Worm (Caenorhabditis elegans) whole organism, mixed stage, embryonic: ENCODE data around the gene oac-37.
A peak's percentile ranks its signal among the peaks of the same experiment; 100 is the strongest.

Source experiments
- M03D4.4 ChIP-seq: sonication (generic microtip); optimal IDR thresholded peaks from 2 replicates; lab custom pipeline; 2017; ENCODE audit warnings: mild to moderate bottlenecking, missing genetic modification characterization, missing compliant biosample characterization
- bed-3 ChIP-seq: fragments of 200-800 bp; sonication (Bioruptor generic); optimal IDR thresholded peaks from 3 replicates; lab custom pipeline; 2018; ENCODE audit warnings: mild to moderate bottlenecking, missing genetic modification characterization, moderate library complexity, missing compliant biosample characterization
- blmp-1 ChIP-seq: fragments of 150-350 bp; optimal IDR thresholded peaks from 2 replicates; lab custom pipeline; 2014; ENCODE audit warnings: missing biosample characterization, missing genetic modification characterization
- ceh-39 ChIP-seq: fragments of 150-350 bp; optimal IDR thresholded peaks from 2 replicates; lab custom pipeline; 2014; ENCODE audit warnings: missing biosample characterization, missing genetic modification characterization
- ceh-43 ChIP-seq: fragments of 200-800 bp; sonication (Bioruptor generic); optimal IDR thresholded peaks from 2 replicates; lab custom pipeline; 2018; ENCODE audit warnings: mild to moderate bottlenecking, missing genetic modification characterization, moderate library complexity, missing compliant biosample characterization
- ceh-83 ChIP-seq: fragments of 200-800 bp; sonication (Bioruptor generic); optimal IDR thresholded peaks from 2 replicates; lab custom pipeline; 2018; ENCODE audit warnings: mild to moderate bottlenecking, missing genetic modification characterization, missing compliant biosample characterization
- ces-1 ChIP-seq: fragments of 150-350 bp; optimal IDR thresholded peaks from 2 replicates; lab custom pipeline; 2014; ENCODE audit warnings: missing biosample characterization, missing genetic modification reagents, missing genetic modification characterization
- drap-1 ChIP-seq: fragments of 200-800 bp; sonication (Bioruptor generic); optimal IDR thresholded peaks from 3 replicates; lab custom pipeline; 2018; ENCODE audit warnings: mild to moderate bottlenecking, missing genetic modification characterization, missing compliant biosample characterization
- elt-1 ChIP-seq: sonication (generic microtip); optimal IDR thresholded peaks from 2 replicates; lab custom pipeline; 2017; ENCODE audit warnings: missing genetic modification characterization, mild to moderate bottlenecking, missing compliant biosample characterization, antibody characterized with exemption, moderate library complexity, borderline replicate concordance; ENCODE audit not compliant: insufficient read depth
- flh-1 ChIP-seq: fragments of 200-800 bp; sonication (Bioruptor generic); optimal IDR thresholded peaks from 2 replicates; lab custom pipeline; 2018; ENCODE audit warnings: mild to moderate bottlenecking, missing genetic modification characterization, moderate library complexity, missing compliant biosample characterization
- ham-2 ChIP-seq: fragments of 200-800 bp; sonication (Bioruptor generic); optimal IDR thresholded peaks from 2 replicates; lab custom pipeline; 2018; ENCODE audit warnings: mild to moderate bottlenecking, missing genetic modification characterization, missing compliant biosample characterization
- lin-13 ChIP-seq: fragments of 150-350 bp; optimal IDR thresholded peaks from 2 replicates; lab custom pipeline; 2014; ENCODE audit warnings: missing biosample characterization, missing genetic modification characterization
- lin-32 ChIP-seq: fragments of 200-800 bp; sonication (Bioruptor generic); optimal IDR thresholded peaks from 2 replicates; lab custom pipeline; 2018; ENCODE audit warnings: mild to moderate bottlenecking, missing genetic modification characterization, missing compliant biosample characterization
- lsy-2 ChIP-seq: fragments of 150-350 bp; optimal IDR thresholded peaks from 2 replicates; lab custom pipeline; 2014; ENCODE audit warnings: missing biosample characterization, missing genetic modification characterization
- mab-5 ChIP-seq: fragments of 150-350 bp; optimal IDR thresholded peaks from 2 replicates; lab custom pipeline; 2014; ENCODE audit warnings: missing biosample characterization, missing genetic modification characterization
- mep-1 ChIP-seq: fragments of 150-350 bp; optimal IDR thresholded peaks from 2 replicates; lab custom pipeline; 2017; ENCODE audit warnings: missing biosample characterization, missing genetic modification reagents, missing genetic modification characterization, inconsistent platforms
- mls-2 ChIP-seq: sonication (generic microtip); optimal IDR thresholded peaks from 2 replicates; lab custom pipeline; 2016; ENCODE audit warnings: mild to moderate bottlenecking, missing genetic modification characterization, moderate library complexity, missing compliant biosample characterization
- nhr-12 ChIP-seq: fragments of 150-350 bp; optimal IDR thresholded peaks from 2 replicates; lab custom pipeline; 2014; ENCODE audit warnings: missing biosample characterization, missing genetic modification characterization
- nhr-2 ChIP-seq: fragments of 150-350 bp; optimal IDR thresholded peaks from 2 replicates; lab custom pipeline; 2014; ENCODE audit warnings: missing biosample characterization, missing genetic modification characterization
- nhr-237 ChIP-seq: fragments of 150-350 bp; optimal IDR thresholded peaks from 2 replicates; lab custom pipeline; 2014; ENCODE audit warnings: missing biosample characterization, missing genetic modification characterization
- nhr-76 ChIP-seq: sonication (generic microtip); optimal IDR thresholded peaks from 2 replicates; lab custom pipeline; 2017; ENCODE audit warnings: missing biosample characterization, missing genetic modification characterization
- pha-4 ChIP-seq: fragments of 150-350 bp; optimal IDR thresholded peaks from 2 replicates; lab custom pipeline; 2018; ENCODE audit warnings: missing biosample characterization, missing genetic modification reagents, missing genetic modification characterization
- sem-2 ChIP-seq: fragments of 200-800 bp; sonication (Bioruptor generic); optimal IDR thresholded peaks from 2 replicates; lab custom pipeline; 2018; ENCODE audit warnings: mild to moderate bottlenecking, missing genetic modification characterization, missing compliant biosample characterization
- snpc-4 ChIP-seq: fragments of 150-350 bp; optimal IDR thresholded peaks from 2 replicates; lab custom pipeline; 2014; ENCODE audit warnings: missing biosample characterization, missing genetic modification characterization
- sptf-1 ChIP-seq: sonication (generic microtip); optimal IDR thresholded peaks from 2 replicates; lab custom pipeline; 2017; ENCODE audit warnings: mild to moderate bottlenecking, missing genetic modification characterization, moderate library complexity, missing compliant biosample characterization
- tbx-8 ChIP-seq: fragments of 200-800 bp; sonication (Bioruptor generic); optimal IDR thresholded peaks from 2 replicates; lab custom pipeline; 2018; ENCODE audit warnings: mild to moderate bottlenecking, missing genetic modification characterization, moderate library complexity, missing compliant biosample characterization
- unc-39 ChIP-seq: fragments of 150-350 bp; optimal IDR thresholded peaks from 2 replicates; lab custom pipeline; 2014; ENCODE audit warnings: missing biosample characterization, missing genetic modification characterization
- unc-62 ChIP-seq: fragments of 150-350 bp; optimal IDR thresholded peaks from 2 replicates; lab custom pipeline; 2014; ENCODE audit warnings: missing biosample characterization, missing genetic modification reagents, missing genetic modification characterization
- zip-8 ChIP-seq: fragments of 150-350 bp; optimal IDR thresholded peaks from 2 replicates; lab custom pipeline; 2014; ENCODE audit warnings: missing biosample characterization, missing genetic modification characterization
- ztf-11 ChIP-seq: fragments of 150-350 bp; optimal IDR thresholded peaks from 2 replicates; lab custom pipeline; 2014; ENCODE audit warnings: missing biosample characterization, missing genetic modification characterization

Gene oac-37

ce11 chrIV:14164109-14164508 is 18.4 kb downstream of the oac-37 start:
- TF ChIP-seq mab-5 (tag; lab: Kevin White, UChicago) = no peak

ce11 chrIV:14165476-14165875 is 19.8 kb downstream of the oac-37 start, which contains the start of gene R05A10.6:
TSS of gene R05A10.6 (plus strand) at chrIV:14165776.
- TF ChIP-seq unc-39 (tag; lab: Kevin White, UChicago) = no peak
- TF ChIP-seq elt-1 (tag; lab: Kevin White, UChicago) = peak; percentile 51
- TF ChIP-seq, all 35 proteins: peak for 1

- TF ChIP-seq elt-1 (tag; lab: Kevin White, UChicago) = no peak
- TF ChIP-seq ceh-83 (GFP tag; lab: Kevin White, UChicago) = no peak
- TF ChIP-seq ceh-43 = no peak
- no peak for TF ChIP-seq unc-39 (tag; lab: Kevin White, UChicago)
- TF ChIP-seq nhr-12 = no peak
- TF ChIP-seq ceh-39 (tag; lab: Kevin White, UChicago) = no peak
- TF ChIP-seq lsy-2 = no peak
- TF ChIP-seq bed-3 (GFP tag; lab: Kevin White, UChicago) = no peak
- TF ChIP-seq nhr-2 (tag; lab: Kevin White, UChicago) = no peak
- no peak for TF ChIP-seq mab-5 (tag; lab: Kevin White, UChicago)
- TF ChIP-seq ztf-11 = no peak
- no peak for TF ChIP-seq sem-2 (GFP tag; lab: Kevin White, UChicago)
- TF ChIP-seq snpc-4 = no peak
- no peak for TF ChIP-seq sptf-1
- TF ChIP-seq tbx-8 (GFP tag; lab: Kevin White, UChicago) = no peak
- TF ChIP-seq drap-1 (GFP tag; lab: Kevin White, UChicago) = no peak
- no peak for TF ChIP-seq ces-1 (GFP tag; lab: Kevin White, UChicago)
- no peak for TF ChIP-seq lin-32 (GFP tag; lab: Kevin White, UChicago)
- TF ChIP-seq flh-1 (GFP tag; lab: Kevin White, UChicago) = no peak
Measured at ce11 chrIV:14172181-14172580, 26.5 kb downstream of the oac-37 start, which contains the start of gene R05A10.4. TSS of gene R05A10.4 (plus strand) at chrIV:14172481.

ce11 chrIV:14176373-14176772 is 30.7 kb downstream of the oac-37 start, which contains the start of gene R05A10.3:
TSS of gene R05A10.3 (minus strand) at chrIV:14176473.
- no peak for TF ChIP-seq unc-39 (tag; lab: Kevin White, UChicago)
- TF ChIP-seq, all 35 proteins: peak for 0

ce11 chrIV:14177058-14177457 is 31.4 kb downstream of the oac-37 start, which contains the start of gene R05A10.2:
TSS of gene R05A10.2 (plus strand) at chrIV:14177271.
- TF ChIP-seq sptf-1 (no peak), zip-8 (tag; lab: Kevin White, UChicago) (no peak), lin-32 (GFP tag; lab: Kevin White, UChicago) (no peak), ces-1 (GFP tag; lab: Kevin White, UChicago) (no peak), snpc-4 (no peak), sem-2 (GFP tag; lab: Kevin White, UChicago) (no peak), mab-5 (tag; lab: Kevin White, UChicago) (no peak), drap-1 (GFP tag; lab: Kevin White, UChicago) (no peak), nhr-76 (tag; lab: Kevin White, UChicago) (no peak), bed-3 (GFP tag; lab: Kevin White, UChicago) (no peak), mls-2 (tag; lab: Kevin White, UChicago) (no peak), pha-4 (tag; lab: Kevin White, UChicago) (no peak), ceh-83 (GFP tag; lab: Kevin White, UChicago) (no peak), ceh-43 (no peak), ham-2 (GFP tag; lab: Kevin White, UChicago) (no peak), M03D4.4 (tag; lab: Kevin White, UChicago) (no peak), tbx-8 (GFP tag; lab: Kevin White, UChicago) (no peak), elt-1 (tag; lab: Kevin White, UChicago) (no peak)

- TF ChIP-seq lin-32 (GFP tag; lab: Kevin White, UChicago) (no peak), blmp-1 (tag; lab: Kevin White, UChicago) (no peak), zip-8 (tag; lab: Kevin White, UChicago) (no peak), mls-2 (tag; lab: Kevin White, UChicago) (no peak), snpc-4 (no peak), mep-1 (no peak), ceh-43 (no peak), bed-3 (GFP tag; lab: Kevin White, UChicago) (no peak), nhr-2 (tag; lab: Kevin White, UChicago) (no peak), sptf-1 (no peak), lsy-2 (no peak), tbx-8 (GFP tag; lab: Kevin White, UChicago) (no peak), nhr-237 (no peak), sem-2 (GFP tag; lab: Kevin White, UChicago) (no peak), lin-13 (no peak), unc-62 (GFP tag; lab: Kevin White, UChicago) (no peak), nhr-12 (no peak), M03D4.4 (tag; lab: Kevin White, UChicago) (no peak)
Measured at ce11 chrIV:14182077-14182476, 36.4 kb downstream of the oac-37 start, which contains the start of gene R05A10.1. TSS of gene R05A10.1 (plus strand) at chrIV:14182377.
